Worm (Caenorhabditis elegans) whole organism, midembryonic: ENCODE measurements around the gene T10F2.5.

ENCODE experiments used
- T22C8.4 ChIP-seq: fragments of 200-800 bp; sonication (Bioruptor generic); IDR thresholded peaks from 2 replicates; pipeline ENCODE4 v1.3.6; 2022; ENCODE audit warnings: missing genetic modification characterization, missing compliant biosample characterization
- flt-1 ChIP-seq: fragments of 200-800 bp; sonication (Bioruptor generic); IDR thresholded peaks from 2 replicates; pipeline ENCODE4 v1.3.6; 2022; ENCODE audit warnings: missing genetic modification characterization, missing compliant biosample characterization
- klf-2 ChIP-seq: fragments of 200-800 bp; sonication (Bioruptor generic); conservative IDR thresholded peaks from 2 replicates; pipeline ENCODE4 v1.3.6; 2022; ENCODE audit warnings: missing genetic modification reagents, missing genetic modification characterization, missing compliant biosample characterization
- med-1 ChIP-seq: sonication (generic microtip); optimal IDR thresholded peaks from 2 replicates; lab custom pipeline; 2017; ENCODE audit warnings: missing genetic modification characterization, mild to moderate bottlenecking, missing compliant biosample characterization, antibody characterized with exemption, missing genetic modification reagents; ENCODE audit not compliant: insufficient read depth
- ref-1 ChIP-seq: fragments of 200-800 bp; sonication (Bioruptor generic); conservative IDR thresholded peaks from 2 replicates; pipeline ENCODE4 v1.3.6; 2022; ENCODE audit warnings: missing genetic modification reagents, missing genetic modification characterization, missing compliant biosample characterization

DNA sequence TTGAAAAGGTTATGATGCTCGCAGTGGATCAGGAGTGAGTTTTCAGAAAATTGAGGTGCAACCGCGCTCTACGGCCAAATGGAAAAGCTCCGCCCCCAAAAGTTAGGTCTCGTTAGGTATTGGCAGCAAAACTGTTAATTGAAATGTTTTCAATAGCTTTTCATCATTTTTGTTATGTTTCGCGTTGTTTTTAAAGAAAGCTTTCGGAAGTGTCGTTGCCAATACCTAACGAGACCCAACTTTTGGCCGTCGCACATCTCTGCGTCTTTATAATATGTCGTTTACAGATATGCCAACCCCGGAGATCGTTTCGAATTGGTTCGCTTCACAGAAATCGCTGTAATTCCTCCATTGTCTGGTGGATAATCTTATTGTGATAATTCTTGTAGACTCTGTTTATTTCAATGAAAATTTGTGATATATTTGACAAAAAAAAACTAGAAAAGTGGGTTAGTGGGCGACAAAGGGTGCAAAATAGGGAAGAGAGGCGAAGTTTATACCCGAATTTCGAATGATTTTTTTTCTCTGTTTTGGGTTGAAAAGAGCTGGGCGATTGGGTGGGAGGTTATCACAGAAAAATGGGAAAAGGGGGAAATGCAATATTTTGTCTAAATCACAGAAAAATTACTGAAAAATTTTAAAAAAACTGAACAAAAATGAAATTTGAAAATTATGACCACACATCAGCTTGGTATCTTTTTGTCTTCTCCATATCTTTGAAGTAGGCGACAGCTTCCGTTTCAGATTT, 37.1 kb upstream of the T10F2.5 start:
- TF ChIP-seq klf-2 (GFP tag; lab: Robert Waterston, UW) (no peak), ref-1 (GFP tag; lab: Robert Waterston, UW) (no peak), T22C8.4 (GFP tag; lab: Robert Waterston, UW) (no peak), flt-1 (GFP tag; lab: Robert Waterston, UW) (no peak), med-1 (GFP tag; lab: Kevin White, UChicago) (no peak)
